Worm (Caenorhabditis elegans): Measurements from ENCODE around the gene C08F1.12.
"Not testable (repeated sequence)": the region's sequence is repeated elsewhere in the genome, so short reads cannot be mapped to it uniquely, and the experiment has no call there.

C08F1.12 gene

DNA sequence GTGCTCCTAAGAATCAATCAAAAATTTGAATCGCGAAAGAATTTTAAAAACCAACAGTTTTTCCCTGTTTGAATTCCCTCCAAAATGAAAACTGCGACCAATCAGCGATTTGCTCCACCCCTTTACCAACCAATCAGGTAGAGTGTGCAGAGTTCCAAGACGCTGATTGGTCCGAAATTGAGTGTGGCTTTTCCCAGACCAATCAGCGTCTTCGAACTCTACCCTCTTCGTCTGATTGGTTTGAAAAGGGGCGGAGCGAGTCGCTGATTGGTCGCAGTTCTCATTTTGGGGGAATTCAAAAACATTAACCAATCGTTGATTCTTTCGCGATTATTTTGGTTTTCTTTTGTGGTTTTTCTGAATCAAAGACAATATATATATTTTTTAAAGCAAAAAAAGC is 38.3 kb upstream of the C08F1.12 start:
- no peak for TF ChIP-seq hnd-1 (tag; optimal IDR thresholded peaks at IDR 0.05)
- no peak for TF ChIP-seq ceh-36 (tag; optimal IDR thresholded peaks at IDR 0.05)
- TF ChIP-seq ets-7 (tag; optimal IDR thresholded peaks at IDR 0.05) = no peak
- TF ChIP-seq hmg-4 (GFP tag; optimal IDR thresholded peaks at IDR 0.05) = no peak

DNA sequence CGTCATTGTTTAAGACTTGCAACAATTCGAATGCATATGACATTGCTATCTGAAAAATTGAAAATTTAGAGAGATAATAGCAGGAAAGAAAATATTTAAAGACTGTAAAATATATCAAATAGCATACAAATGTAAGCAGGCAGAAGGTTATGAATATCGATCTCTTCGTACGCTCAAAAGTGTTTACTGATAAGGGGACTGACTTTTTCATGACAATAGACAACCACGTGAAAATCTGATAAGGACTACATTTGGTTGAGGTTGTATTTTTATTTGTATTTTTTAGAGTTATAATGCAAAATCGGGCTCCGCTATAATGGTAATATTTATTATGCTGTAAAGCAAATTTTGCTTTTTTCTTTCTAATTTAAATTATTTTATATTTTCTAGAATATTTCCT is 36.6 kb upstream of the C08F1.12 start, which contains the start of the genes C52E2.5 and C52E2.4:
C52E2.5 (minus strand) TSS at position 43 of the 400 bp plus-strand sequence.
C52E2.4 (plus strand) TSS at position 252 of the 400 bp plus-strand sequence.
- TF ChIP-seq tbx-37 (GFP tag; conservative IDR thresholded peaks at IDR 0.05) (no peak), pes-1 (GFP tag; IDR thresholded peaks at IDR 0.05) (no peak), tbx-11 (GFP tag; IDR thresholded peaks at IDR 0.05) (no peak), hmg-4 (GFP tag; optimal IDR thresholded peaks at IDR 0.05) (no peak), ets-7 (tag; optimal IDR thresholded peaks at IDR 0.05) (no peak), ama-1 (optimal IDR thresholded peaks at IDR 0.05) (no peak), ceh-36 (tag; optimal IDR thresholded peaks at IDR 0.05) (no peak), sea-1 (GFP tag; conservative IDR thresholded peaks at IDR 0.05) (no peak), tra-4 (tag; optimal IDR thresholded peaks at IDR 0.05) (no peak), F13C5.2 (tag; optimal IDR thresholded peaks at IDR 0.05) (no peak), hmbx-1 (tag; optimal IDR thresholded peaks at IDR 0.05) (no peak), B0310.2 (tag; optimal IDR thresholded peaks at IDR 0.05) (no peak), hnd-1 (tag; optimal IDR thresholded peaks at IDR 0.05) (no peak), scrt-1 (GFP tag; IDR thresholded peaks at IDR 0.05) (no peak), aly-1 (tag; optimal IDR thresholded peaks at IDR 0.05) (no peak), ceh-13 (GFP tag; optimal IDR thresholded peaks at IDR 0.05) (no peak)

DNA sequence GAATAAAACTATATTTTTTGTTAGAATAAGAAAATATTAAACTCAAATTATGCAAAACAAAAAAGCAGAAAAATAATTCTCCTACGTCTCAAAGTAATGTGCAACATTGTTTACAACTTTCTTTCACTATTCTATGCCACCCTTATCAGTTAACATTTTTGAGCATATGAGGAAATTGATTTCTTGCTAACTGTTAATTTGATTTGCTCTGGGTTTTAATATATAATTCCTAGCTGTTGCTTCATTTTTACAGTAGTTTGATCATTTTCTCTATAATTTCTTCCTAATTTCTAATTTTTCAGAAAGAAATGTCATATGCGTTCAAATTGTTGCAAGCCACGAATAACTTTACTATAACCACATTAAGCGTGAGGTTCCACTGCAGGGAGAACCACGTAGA is 29.9 kb upstream of the C08F1.12 start, which contains the start of gene T08E11.1:
T08E11.1 (plus strand) TSS at position 301 of the 400 bp plus-strand sequence.
- TF ChIP-seq F13C5.2 (tag; optimal IDR thresholded peaks at IDR 0.05) (no peak), hnd-1 (tag; optimal IDR thresholded peaks at IDR 0.05) (no peak), ama-1 (optimal IDR thresholded peaks at IDR 0.05) (no peak)

DNA sequence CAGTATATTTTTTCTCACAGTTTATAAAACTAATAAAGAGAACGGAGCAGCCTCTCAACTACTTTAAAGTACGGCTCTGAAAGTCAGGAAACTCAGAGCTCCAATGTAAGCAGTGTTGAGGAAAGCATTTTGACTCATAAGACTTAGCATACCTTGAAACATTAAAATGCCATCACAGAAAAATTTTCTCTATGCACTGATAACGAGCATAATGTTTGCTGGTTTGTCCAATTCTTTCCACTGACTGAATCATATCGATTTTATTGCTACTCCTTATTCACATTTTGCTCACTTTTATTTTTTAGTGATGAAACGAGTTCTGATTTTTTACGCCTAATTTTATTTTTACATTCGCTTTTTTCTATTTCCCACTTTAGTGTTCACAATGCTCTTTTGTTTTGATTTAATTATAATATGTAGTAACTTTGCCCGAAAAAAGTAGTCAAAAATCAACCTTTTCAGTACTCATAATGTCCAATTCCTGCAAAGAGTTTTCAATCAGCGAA is 25.7 kb upstream of the C08F1.12 start, which contains the start of gene math-39:
math-39 (plus strand) TSS at position 456 of the 506 bp plus-strand sequence.
- no peak for TF ChIP-seq F13C5.2 (tag; optimal IDR thresholded peaks at IDR 0.05)
- no peak for TF ChIP-seq aly-1 (tag; optimal IDR thresholded peaks at IDR 0.05)
- no peak for TF ChIP-seq ceh-13 (GFP tag; optimal IDR thresholded peaks at IDR 0.05)
- no peak for TF ChIP-seq sea-1 (GFP tag; conservative IDR thresholded peaks at IDR 0.05)
- TF ChIP-seq hnd-1 (tag; optimal IDR thresholded peaks at IDR 0.05) = no peak
- no peak for TF ChIP-seq tra-4 (tag; optimal IDR thresholded peaks at IDR 0.05)
- no peak for TF ChIP-seq pes-1 (GFP tag; IDR thresholded peaks at IDR 0.05)
- no peak for TF ChIP-seq hmg-4 (GFP tag; optimal IDR thresholded peaks at IDR 0.05)
- TF ChIP-seq ceh-36 (tag; optimal IDR thresholded peaks at IDR 0.05) = no peak
- TF ChIP-seq flt-1 (GFP tag; IDR thresholded peaks at IDR 0.05) = no peak
- no peak for TF ChIP-seq B0310.2 (tag; optimal IDR thresholded peaks at IDR 0.05)
- TF ChIP-seq ama-1 (optimal IDR thresholded peaks at IDR 0.05) = no peak
- no peak for TF ChIP-seq tbx-37 (GFP tag; conservative IDR thresholded peaks at IDR 0.05)
- no peak for TF ChIP-seq ets-7 (tag; optimal IDR thresholded peaks at IDR 0.05)
- no peak for TF ChIP-seq tbx-11 (GFP tag; IDR thresholded peaks at IDR 0.05)
- no peak for TF ChIP-seq hmbx-1 (tag; optimal IDR thresholded peaks at IDR 0.05)

DNA sequence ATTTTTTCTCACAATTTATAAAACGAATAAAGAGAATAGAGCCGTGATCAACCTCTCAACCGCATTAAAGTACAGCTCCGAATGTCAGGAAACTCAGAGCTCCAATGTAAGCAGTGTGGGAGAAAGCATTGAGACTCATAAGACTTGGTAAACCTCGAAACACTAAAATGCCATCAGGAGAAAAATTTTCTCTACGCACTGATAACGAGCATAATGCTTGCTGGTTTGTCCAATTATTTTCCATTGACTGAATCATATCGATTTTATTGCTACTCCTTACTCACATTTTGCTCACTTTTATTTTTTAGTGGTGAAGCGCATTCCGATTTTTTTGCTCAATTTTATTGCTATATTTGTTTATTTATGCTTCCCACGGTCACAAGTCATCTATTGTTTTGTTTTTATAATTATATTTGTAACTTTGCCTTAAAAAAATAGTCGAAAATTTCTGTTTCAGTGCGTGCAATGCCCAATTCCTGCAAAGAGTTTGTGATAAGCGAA is 24.0 kb upstream of the C08F1.12 start, which contains the start of gene math-40:
math-40 (plus strand) TSS at position 451 of the 501 bp plus-strand sequence.
- no peak for TF ChIP-seq tra-4 (tag; optimal IDR thresholded peaks at IDR 0.05)
- TF ChIP-seq hmbx-1 (tag; optimal IDR thresholded peaks at IDR 0.05) = no peak
- TF ChIP-seq ceh-13 (GFP tag; optimal IDR thresholded peaks at IDR 0.05) = no peak
- TF ChIP-seq sea-1 (GFP tag; conservative IDR thresholded peaks at IDR 0.05) = no peak
- no peak for TF ChIP-seq pes-1 (GFP tag; IDR thresholded peaks at IDR 0.05)
- no peak for TF ChIP-seq ceh-36 (tag; optimal IDR thresholded peaks at IDR 0.05)
- no peak for TF ChIP-seq tbx-11 (GFP tag; IDR thresholded peaks at IDR 0.05)
- no peak for TF ChIP-seq hnd-1 (tag; optimal IDR thresholded peaks at IDR 0.05)
- TF ChIP-seq ets-7 (tag; optimal IDR thresholded peaks at IDR 0.05) = no peak
- no peak for TF ChIP-seq F13C5.2 (tag; optimal IDR thresholded peaks at IDR 0.05)
- TF ChIP-seq flt-1 (GFP tag; IDR thresholded peaks at IDR 0.05) = no peak
- no peak for TF ChIP-seq aly-1 (tag; optimal IDR thresholded peaks at IDR 0.05)
- TF ChIP-seq hmg-4 (GFP tag; optimal IDR thresholded peaks at IDR 0.05) = no peak
- no peak for TF ChIP-seq B0310.2 (tag; optimal IDR thresholded peaks at IDR 0.05)
- no peak for TF ChIP-seq tbx-37 (GFP tag; conservative IDR thresholded peaks at IDR 0.05)
- TF ChIP-seq scrt-1 (GFP tag; IDR thresholded peaks at IDR 0.05) = no peak
- no peak for TF ChIP-seq ama-1 (optimal IDR thresholded peaks at IDR 0.05)

DNA sequence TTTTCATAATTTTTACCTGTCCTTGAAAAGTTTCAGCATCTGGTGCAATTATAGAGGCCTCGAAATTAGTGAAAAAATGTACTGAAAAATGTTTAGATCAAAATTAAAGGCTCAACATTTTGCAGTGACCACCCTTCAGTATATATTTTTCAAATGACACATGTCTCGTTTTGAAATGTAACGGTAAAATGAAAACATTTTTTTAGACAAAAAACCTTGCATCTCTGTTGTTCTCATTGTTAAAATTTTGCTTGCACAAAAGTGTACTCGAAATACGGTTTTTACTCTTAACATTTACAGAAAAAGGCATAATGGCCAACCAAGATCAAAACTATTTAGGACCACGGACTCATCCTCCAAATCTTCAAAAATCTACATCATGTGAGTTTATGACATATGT is 18.1 kb upstream of the C08F1.12 start, which contains the start of gene math-41:
math-41 (plus strand) TSS at position 301 of the 400 bp plus-strand sequence.
- TF ChIP-seq hnd-1 (tag; optimal IDR thresholded peaks at IDR 0.05); flt-1 (GFP tag; IDR thresholded peaks at IDR 0.05); ceh-13 (GFP tag; optimal IDR thresholded peaks at IDR 0.05): not testable (repeated sequence)

DNA sequence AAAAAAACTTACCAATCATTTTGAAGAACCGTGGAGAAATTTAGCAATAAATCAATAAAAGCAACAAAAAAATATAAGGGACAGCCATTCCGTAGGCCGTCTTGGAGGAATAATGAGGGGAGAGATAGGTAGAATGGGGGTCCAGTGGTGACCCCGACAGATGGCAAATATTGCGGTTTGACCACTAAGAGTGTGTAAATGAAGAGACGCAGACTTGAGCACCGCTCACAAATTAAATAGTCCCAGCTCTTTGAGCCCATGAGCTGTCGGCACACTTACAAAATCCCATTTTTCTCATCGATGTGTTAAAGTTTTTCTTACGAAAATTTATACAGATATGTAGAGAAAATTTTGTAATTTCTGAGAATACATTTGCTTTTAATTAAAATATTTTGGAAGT is 14.5 kb upstream of the C08F1.12 start, which contains the start of gene fbxa-3:
fbxa-3 (minus strand) TSS at position 101 of the 400 bp plus-strand sequence.
- TF ChIP-seq ceh-13 (GFP tag; optimal IDR thresholded peaks at IDR 0.05) = no peak
- TF ChIP-seq pes-1 (GFP tag; IDR thresholded peaks at IDR 0.05) = no peak
- no peak for TF ChIP-seq ceh-36 (tag; optimal IDR thresholded peaks at IDR 0.05)
- no peak for TF ChIP-seq ama-1 (optimal IDR thresholded peaks at IDR 0.05)
